Fruit fly (Drosophila melanogaster) whole organism, embryonic: ENCODE data around the gene Cdk1.

Experiments used
- Atf3 ChIP-seq: fragments of 200-800 bp; sonication (Bioruptor generic); optimal IDR thresholded peaks from 3 replicates; lab custom pipeline; 2016; ENCODE audit warnings: missing biosample characterization, missing genetic modification characterization
- CG10274 ChIP-seq: fragments of 200-800 bp; sonication (Bioruptor generic); optimal IDR thresholded peaks from 3 replicates; lab custom pipeline; 2017; ENCODE audit warnings: missing biosample characterization, mild to moderate bottlenecking, missing genetic modification characterization
- CG10654 ChIP-seq: fragments of 200-800 bp; sonication (Bioruptor generic); optimal IDR thresholded peaks from 2 replicates; lab custom pipeline; 2016; ENCODE audit warnings: missing biosample characterization, missing genetic modification characterization
- CG11398 ChIP-seq: fragments of 200-800 bp; sonication (Bioruptor generic); optimal IDR thresholded peaks from 2 replicates; lab custom pipeline; 2016; ENCODE audit warnings: missing biosample characterization, missing genetic modification characterization
- CG11504 ChIP-seq: fragments of 200-800 bp; sonication (Bioruptor generic); optimal IDR thresholded peaks from 3 replicates; lab custom pipeline; 2019; ENCODE audit warnings: missing biosample characterization, mild to moderate bottlenecking, missing genetic modification characterization, moderate library complexity
- CG12299 ChIP-seq: fragments of 200-800 bp; sonication (Bioruptor generic); optimal IDR thresholded peaks from 2 replicates; lab custom pipeline; 2018; ENCODE audit warnings: missing biosample characterization, mild to moderate bottlenecking, missing genetic modification characterization
- CG13287 ChIP-seq: fragments of 200-800 bp; sonication (Bioruptor generic); IDR thresholded peaks from 2 replicates; pipeline ENCODE4 v1.3.6; 2022; ENCODE audit warnings: missing biosample characterization, missing genetic modification characterization; ENCODE audit not compliant: partially characterized antibody
- CG13296 ChIP-seq: fragments of 200-800 bp; sonication (Bioruptor generic); optimal IDR thresholded peaks from 3 replicates; lab custom pipeline; 2018; ENCODE audit warnings: missing biosample characterization, mild to moderate bottlenecking, missing genetic modification characterization
- CG15601 ChIP-seq: fragments of 200-800 bp; sonication (Bioruptor generic); optimal IDR thresholded peaks from 3 replicates; lab custom pipeline; 2019; ENCODE audit warnings: missing biosample characterization, mild to moderate bottlenecking, missing genetic modification characterization, moderate library complexity
- CG1602 ChIP-seq: fragments of 200-800 bp; sonication (Bioruptor generic); optimal IDR thresholded peaks from 3 replicates; lab custom pipeline; 2016; ENCODE audit warnings: missing biosample characterization, missing genetic modification characterization
- CG18262 ChIP-seq: fragments of 200-800 bp; optimal IDR thresholded peaks from 3 replicates; lab custom pipeline; 2019; ENCODE audit warnings: missing biosample characterization, mild to moderate bottlenecking, missing genetic modification characterization, moderate library complexity
- CG2120 ChIP-seq: fragments of 200-800 bp; sonication (Bioruptor generic); optimal IDR thresholded peaks from 3 replicates; lab custom pipeline; 2016; ENCODE audit warnings: missing biosample characterization, missing genetic modification characterization
- CG32532 ChIP-seq: fragments of 200-800 bp; sonication (Bioruptor generic); IDR thresholded peaks from 2 replicates; pipeline ENCODE4 v1.3.6; 2022; ENCODE audit warnings: missing biosample characterization, missing genetic modification characterization
- CG4360 ChIP-seq: fragments of 200-800 bp; sonication (Bioruptor generic); IDR thresholded peaks from 2 replicates; pipeline ENCODE4 v1.3.6; 2022; ENCODE audit warnings: missing biosample characterization, missing genetic modification characterization
- CG4707 ChIP-seq: fragments of 200-800 bp; sonication (Bioruptor generic); optimal IDR thresholded peaks from 2 replicates; lab custom pipeline; 2018; ENCODE audit warnings: missing biosample characterization, mild to moderate bottlenecking, missing genetic modification characterization, moderate library complexity
- CG6254 ChIP-seq: fragments of 200-800 bp; sonication (Bioruptor generic); optimal IDR thresholded peaks from 3 replicates; lab custom pipeline; 2017; ENCODE audit warnings: mild to moderate bottlenecking, missing biosample characterization, missing genetic modification reagents, missing genetic modification characterization
- CG8359 ChIP-seq: fragments of 200-800 bp; sonication (Bioruptor generic); optimal IDR thresholded peaks from 2 replicates; lab custom pipeline; 2017; ENCODE audit warnings: missing biosample characterization, mild to moderate bottlenecking, missing genetic modification characterization, borderline replicate concordance
- CG8924 ChIP-seq: fragments of 200-800 bp; optimal IDR thresholded peaks from 3 replicates; lab custom pipeline; 2019; ENCODE audit warnings: missing biosample characterization, mild to moderate bottlenecking, missing genetic modification characterization, moderate library complexity
- D ChIP-seq, 2 experiments: fragments of 200-800 bp in 1 of 2; fragments of >200 bp in 1 of 2; sonication (Bioruptor generic) in 1 of 2; optimal IDR thresholded peaks; 2 replicates in 1 of 2; 3 replicates in 1 of 2; lab custom pipeline; 2017; ENCODE audit warnings: mild to moderate bottlenecking in 1 of 2, missing biosample characterization in 1 of 2, missing genetic modification characterization in 1 of 2, missing genetic modification reagents in 1 of 2
- Elba2 ChIP-seq: fragments of 200-800 bp; sonication (Bioruptor generic); optimal IDR thresholded peaks from 3 replicates; lab custom pipeline; 2016; ENCODE audit warnings: missing biosample characterization, missing genetic modification characterization
- HLHmδ ChIP-seq: fragments of 200-800 bp; sonication (Bioruptor generic); optimal IDR thresholded peaks from 2 replicates; lab custom pipeline; 2018; ENCODE audit warnings: missing biosample characterization, mild to moderate bottlenecking, missing genetic modification characterization, moderate library complexity
- Hr3 ChIP-seq: fragments of 200-800 bp; sonication (Bioruptor generic); optimal IDR thresholded peaks from 3 replicates; lab custom pipeline; 2016; ENCODE audit warnings: missing biosample characterization, missing genetic modification characterization
- Hr51 ChIP-seq, 2 experiments: fragments of 200-800 bp; sonication (Bioruptor generic); optimal IDR thresholded peaks; 2 replicates in 1 of 2; 3 replicates in 1 of 2; lab custom pipeline; 2016 to 2018; ENCODE audit warnings: missing biosample characterization in 2 of 2, missing genetic modification characterization in 2 of 2, mild to moderate bottlenecking in 1 of 2, moderate library complexity in 1 of 2
- Hr78 ChIP-seq, 2 experiments: fragments of 200-800 bp in 1 of 2; fragments of >200 bp in 1 of 2; sonication (Bioruptor generic) in 1 of 2; optimal IDR thresholded peaks; 2 replicates each; lab custom pipeline; 2017 to 2019; ENCODE audit warnings: missing biosample characterization in 2 of 2, missing genetic modification characterization in 2 of 2, mild to moderate bottlenecking in 1 of 2, moderate library complexity in 1 of 2
- Lhr ChIP-seq: fragments of 200-800 bp; sonication (Bioruptor generic); optimal IDR thresholded peaks from 3 replicates; lab custom pipeline; 2017; ENCODE audit warnings: mild to moderate bottlenecking, missing biosample characterization, missing genetic modification reagents, missing genetic modification characterization
- Nf-YB ChIP-seq: fragments of 200-800 bp; sonication (Bioruptor generic); optimal IDR thresholded peaks from 3 replicates; lab custom pipeline; 2019; ENCODE audit warnings: missing biosample characterization, mild to moderate bottlenecking, missing genetic modification characterization, moderate library complexity
- Nf-YC ChIP-seq: fragments of 200-800 bp; optimal IDR thresholded peaks from 3 replicates; lab custom pipeline; 2019; ENCODE audit warnings: missing biosample characterization, mild to moderate bottlenecking, missing genetic modification characterization, moderate library complexity
- Optix ChIP-seq: fragments of 200-800 bp; sonication (Bioruptor generic); IDR thresholded peaks from 3 replicates; pipeline ENCODE4 v1.3.6; 2022; ENCODE audit warnings: missing biosample characterization, missing genetic modification characterization
- Ravus ChIP-seq: fragments of 200-800 bp; sonication (Bioruptor generic); IDR thresholded peaks from 2 replicates; pipeline ENCODE4 v1.3.6; 2022; ENCODE audit warnings: missing biosample characterization, missing genetic modification characterization
- Sin3A ChIP-seq: fragments of >200 bp; optimal IDR thresholded peaks from 2 replicates; lab custom pipeline; 2018
- Six4 ChIP-seq: fragments of 200-800 bp; sonication (Bioruptor generic); optimal IDR thresholded peaks from 2 replicates; lab custom pipeline; 2016; ENCODE audit warnings: missing biosample characterization, missing genetic modification characterization
- Sox100B ChIP-seq: fragments of 200-800 bp; sonication (Bioruptor generic); optimal IDR thresholded peaks from 3 replicates; lab custom pipeline; 2018; ENCODE audit warnings: missing biosample characterization, mild to moderate bottlenecking, missing genetic modification characterization
- Trl ChIP-seq, 3 experiments: fragments of >200 bp in 2 of 3; fragments of 200-800 bp in 1 of 3; sonication (Bioruptor generic) in 1 of 3; optimal IDR thresholded peaks; 2 replicates in 1 of 3; 3 replicates in 2 of 3; lab custom pipeline; 2016 to 2017; ENCODE audit warnings: missing biosample characterization in 1 of 3, missing genetic modification characterization in 1 of 3
- Usf ChIP-seq: fragments of 200-800 bp; sonication (Bioruptor generic); optimal IDR thresholded peaks from 2 replicates; lab custom pipeline; 2017; ENCODE audit warnings: missing genotype, missing biosample characterization, missing genetic modification characterization
- cad ChIP-seq: fragments of >200 bp; optimal IDR thresholded peaks from 2 replicates; lab custom pipeline; 2017; ENCODE audit warnings: missing biosample characterization, missing genetic modification characterization
- corto ChIP-seq: fragments of 200-800 bp; sonication (Bioruptor generic); optimal IDR thresholded peaks from 2 replicates; lab custom pipeline; 2016; ENCODE audit warnings: missing biosample characterization, mild to moderate bottlenecking, missing genetic modification characterization, moderate library complexity
- croc ChIP-seq: fragments of 200-800 bp; sonication (Bioruptor generic); conservative IDR thresholded peaks from 3 replicates; pipeline ENCODE4 v1.3.6; 2022; ENCODE audit warnings: missing biosample characterization, missing genetic modification characterization
- dm ChIP-seq: fragments of 200-800 bp; sonication (Bioruptor generic); optimal IDR thresholded peaks from 3 replicates; lab custom pipeline; 2016; ENCODE audit warnings: missing biosample characterization, missing genetic modification characterization
- dmrt11E ChIP-seq: fragments of 200-800 bp; sonication (Bioruptor generic); optimal IDR thresholded peaks from 3 replicates; lab custom pipeline; 2018; ENCODE audit warnings: missing biosample characterization, mild to moderate bottlenecking, missing genetic modification characterization, moderate library complexity
- gsb-n ChIP-seq: fragments of 200-800 bp; sonication (Bioruptor generic); optimal IDR thresholded peaks from 3 replicates; lab custom pipeline; 2018; ENCODE audit warnings: missing biosample characterization, mild to moderate bottlenecking, missing genetic modification characterization
- nerfin-1 ChIP-seq: fragments of 200-800 bp; sonication (Bioruptor generic); optimal IDR thresholded peaks from 3 replicates; lab custom pipeline; 2019; ENCODE audit warnings: missing biosample characterization, mild to moderate bottlenecking, missing genetic modification characterization, moderate library complexity
- onecut ChIP-seq: fragments of 200-800 bp; sonication (Bioruptor generic); IDR thresholded peaks from 2 replicates; pipeline ENCODE4 v1.3.6; 2022; ENCODE audit warnings: missing biosample characterization, missing genetic modification characterization
- pros ChIP-seq: fragments of 200-800 bp; sonication (Bioruptor generic); optimal IDR thresholded peaks from 3 replicates; lab custom pipeline; 2019; ENCODE audit warnings: missing biosample characterization, mild to moderate bottlenecking, missing genetic modification characterization, moderate library complexity
- sens-2 ChIP-seq: fragments of 200-800 bp; sonication (Bioruptor generic); IDR thresholded peaks from 2 replicates; pipeline ENCODE4 v1.3.6; 2022; ENCODE audit warnings: missing biosample characterization, missing genetic modification characterization
- seq ChIP-seq: fragments of 200-800 bp; sonication (Bioruptor generic); IDR thresholded peaks from 2 replicates; pipeline ENCODE4 v1.3.6; 2022; ENCODE audit warnings: missing biosample characterization, missing genetic modification characterization
- ssp ChIP-seq: fragments of 200-800 bp; sonication (Bioruptor generic); IDR thresholded peaks from 2 replicates; pipeline ENCODE4 v1.3.6; 2022; ENCODE audit warnings: missing biosample characterization, missing genetic modification characterization
- usp ChIP-seq: fragments of >200 bp; optimal IDR thresholded peaks from 2 replicates; lab custom pipeline; 2017; ENCODE audit warnings: missing biosample characterization, missing genetic modification characterization
- vvl ChIP-seq: fragments of 200-800 bp; sonication (Bioruptor generic); IDR thresholded peaks from 2 replicates; pipeline ENCODE4 v1.3.6; 2022; ENCODE audit warnings: missing biosample characterization, missing genetic modification characterization

The Cdk1 gene

dm6 chr2L:10356508-10356907, 29.6 kb downstream of the Cdk1 start, which contains the start of the genes CtsL4 and ClpP (continued):
- no peak for TF ChIP-seq CG4707 (GFP tag; lab: Kevin White, UChicago)
- peak; percentile 34 for TF ChIP-seq CG32532 (GFP tag; lab: Robert Waterston, UW)
- no peak; the same call in 1 of the 2 replicates for TF ChIP-seq sens-2 (GFP tag; lab: Robert Waterston, UW)
- TF ChIP-seq croc, result no peak; the same call in 2 of the 3 replicates
- no peak for TF ChIP-seq CG6254 (GFP tag; lab: Kevin White, UChicago)
- TF ChIP-seq Ravus (GFP tag; lab: Robert Waterston, UW), result no peak
- TF ChIP-seq CG1602 (GFP tag; lab: Kevin White, UChicago), result peak; percentile 46
- peak; percentile 4 for TF ChIP-seq CG10654 (GFP tag; lab: Kevin White, UChicago)
- TF ChIP-seq CG10274, result no peak
- TF ChIP-seq ssp (GFP tag; lab: Robert Waterston, UW), result peak; percentile 97
- TF ChIP-seq Hr51 (GFP tag; optimal IDR thresholded peaks at IDR 0.05; lab: Kevin White, UChicago), result peak in 1 of 2 experiments; percentile 2

DNA sequence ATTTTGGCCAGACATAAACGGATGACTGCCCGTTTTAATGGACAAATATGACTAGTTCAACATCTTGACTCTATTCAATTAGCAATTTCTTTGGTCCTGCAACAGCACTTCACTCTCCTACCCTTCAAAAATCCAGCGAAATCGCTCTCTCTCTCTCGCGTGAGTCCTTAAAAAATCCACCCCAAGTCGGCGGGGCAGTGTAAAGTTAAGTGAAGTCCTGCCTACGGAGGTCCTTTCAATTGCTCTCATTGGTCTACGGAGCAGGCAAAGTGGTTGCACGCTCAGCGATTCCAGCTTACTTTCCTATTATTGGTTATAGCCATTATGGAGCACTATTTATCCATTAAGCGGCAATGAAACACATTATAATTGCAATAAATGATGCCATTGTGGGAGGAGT, 32.2 kb downstream of the Cdk1 start, which contains the start of gene CG34367:
CG34367 (minus strand) TSS at position 35 of the 400 bp plus-strand sequence.
- no peak for TF ChIP-seq Sin3A (lab: Kevin White, UChicago)
- no peak for TF ChIP-seq Optix
- peak; percentile 97 for TF ChIP-seq Nf-YC
- no peak for TF ChIP-seq CG8359 (GFP tag; lab: Kevin White, UChicago)
- TF ChIP-seq CG4360 (GFP tag; lab: Robert Waterston, UW), result no peak
- TF ChIP-seq pros (GFP tag; lab: Kevin White, UChicago), result peak; percentile 86
- TF ChIP-seq D (optimal IDR thresholded peaks at IDR 0.05; lab: Kevin White, UChicago), result no peak
- TF ChIP-seq D (GFP tag; optimal IDR thresholded peaks at IDR 0.05; lab: Kevin White, UChicago), result no peak
- TF ChIP-seq Six4 (GFP tag; lab: Kevin White, UChicago), result no peak
- TF ChIP-seq corto (GFP tag; lab: Kevin White, UChicago), result no peak
- no peak for TF ChIP-seq onecut (GFP tag; lab: Robert Waterston, UW)
- no peak for TF ChIP-seq Hr3 (GFP tag; lab: Kevin White, UChicago)
- no peak for TF ChIP-seq Usf (GFP tag; lab: Kevin White, UChicago)
- no peak for TF ChIP-seq Elba2
- peak; percentile 96 for TF ChIP-seq Nf-YB (GFP tag; lab: Kevin White, UChicago)
- peak; percentile 45 to 50 for TF ChIP-seq Trl (optimal IDR thresholded peaks at IDR 0.05; lab: Kevin White, UChicago)
- TF ChIP-seq Trl (GFP tag; optimal IDR thresholded peaks at IDR 0.05; lab: Kevin White, UChicago), result no peak
- TF ChIP-seq usp (GFP tag; lab: Kevin White, UChicago), result no peak
- TF ChIP-seq CG12299 (tag; lab: Kevin White, UChicago), result no peak
- TF ChIP-seq HLHmδ (GFP tag; lab: Kevin White, UChicago), result no peak
- no peak for TF ChIP-seq CG11398
- TF ChIP-seq seq (GFP tag; lab: Robert Waterston, UW), result peak; percentile 67; the same call in 1 of the 2 replicates
- TF ChIP-seq dm, result no peak
- TF ChIP-seq CG2120, result no peak

- peak; percentile 36 for TF ChIP-seq CG15601
- peak; percentile 12 for TF ChIP-seq gsb-n (tag; lab: Kevin White, UChicago)
- peak; percentile 63 for TF ChIP-seq CG18262 (tag; lab: Kevin White, UChicago)
- TF ChIP-seq CG13287 (GFP tag; lab: Robert Waterston, UW), result no peak
- TF ChIP-seq Atf3 (GFP tag; lab: Kevin White, UChicago), result no peak
- no peak for TF ChIP-seq Sin3A (lab: Kevin White, UChicago)
- peak; percentile 6 for TF ChIP-seq Lhr (GFP tag; lab: Kevin White, UChicago)
- peak; percentile 65 for TF ChIP-seq dmrt11E (tag; lab: Kevin White, UChicago)
- no peak for TF ChIP-seq vvl (GFP tag; lab: Robert Waterston, UW)
- no peak for TF ChIP-seq CG13296 (GFP tag; lab: Kevin White, UChicago)
- TF ChIP-seq CG8924 (tag; lab: Kevin White, UChicago), result peak; percentile 17
- TF ChIP-seq CG11504 (tag; lab: Kevin White, UChicago), result peak; percentile 71
- peak; percentile 6 for TF ChIP-seq Sox100B (GFP tag; lab: Kevin White, UChicago)
- no peak for TF ChIP-seq Hr78 (GFP tag; optimal IDR thresholded peaks at IDR 0.05; lab: Kevin White, UChicago)
- peak; percentile 20 for TF ChIP-seq nerfin-1 (tag; lab: Kevin White, UChicago)
- TF ChIP-seq D (optimal IDR thresholded peaks at IDR 0.05; lab: Kevin White, UChicago), result no peak
- TF ChIP-seq D (GFP tag; optimal IDR thresholded peaks at IDR 0.05; lab: Kevin White, UChicago), result peak; percentile 20
- no peak for TF ChIP-seq cad
Observed at dm6 chr2L:10351130-10351529, 34.9 kb downstream of the Cdk1 start.
